Worm (Caenorhabditis elegans): ENCODE measurements around the gene M153.3.

M153.3 gene

ce11 chrX:12186592-12186991, 43.9 kb downstream of the M153.3 start:
- TF ChIP-seq unc-62 (GFP tag; optimal IDR thresholded peaks at IDR 0.05) = no peak

- no peak for TF ChIP-seq unc-62 (GFP tag; optimal IDR thresholded peaks at IDR 0.05)
These were observed 45.8 kb downstream of the M153.3 start for ce11 chrX:12188280-12189071.

All from whole organism, dauer.